Fruit fly (Drosophila melanogaster): ENCODE results near the gene CG6511.

Gene CG6511

dm6 chr3L:8725252-8725651 lies 4.1 kb downstream of the CG6511 start:
- TF ChIP-seq jim (GFP tag; optimal IDR thresholded peaks at IDR 0.05) = no peak
- TF ChIP-seq Vsx2 (GFP tag; optimal IDR thresholded peaks at IDR 0.05; ENCODE audit: partially characterized antibody) = no peak
- TF ChIP-seq Hr83 (GFP tag; optimal IDR thresholded peaks at IDR 0.05; ENCODE audit: poor library complexity, severe bottlenecking) = no peak
- TF ChIP-seq ey (GFP tag; optimal IDR thresholded peaks at IDR 0.05) = no peak
- TF ChIP-seq Dfd (GFP tag; optimal IDR thresholded peaks at IDR 0.05) = no peak
- no peak for TF ChIP-seq Jra (GFP tag; optimal IDR thresholded peaks at IDR 0.05)
- no peak for TF ChIP-seq br (GFP tag; optimal IDR thresholded peaks at IDR 0.05)
- TF ChIP-seq OdsH (GFP tag; optimal IDR thresholded peaks at IDR 0.05) = no peak
- no peak for TF ChIP-seq Mio (GFP tag; optimal IDR thresholded peaks at IDR 0.05)
- TF ChIP-seq lola (GFP tag; optimal IDR thresholded peaks at IDR 0.05) = no peak
- no peak for TF ChIP-seq CrebA (GFP tag; optimal IDR thresholded peaks at IDR 0.05; ENCODE audit: borderline replicate concordance)
- TF ChIP-seq CG32264 (GFP tag; optimal IDR thresholded peaks at IDR 0.05) = no peak
- no peak for TF ChIP-seq Sp1 (GFP tag; optimal IDR thresholded peaks at IDR 0.05)
- no peak for TF ChIP-seq Myc (optimal IDR thresholded peaks at IDR 0.05)
- TF ChIP-seq tai (GFP tag; optimal IDR thresholded peaks at IDR 0.05) = no peak
- no peak for TF ChIP-seq Hr78 (GFP tag; optimal IDR thresholded peaks at IDR 0.05)
- TF ChIP-seq dmrt93B (GFP tag; optimal IDR thresholded peaks at IDR 0.05) = no peak
- no peak for TF ChIP-seq Abd-B (GFP tag; optimal IDR thresholded peaks at IDR 0.05)
- TF ChIP-seq foxo (GFP tag; optimal IDR thresholded peaks at IDR 0.05) = no peak

- TF ChIP-seq foxo (GFP tag; optimal IDR thresholded peaks at IDR 0.05) (no peak), Hr83 (GFP tag; optimal IDR thresholded peaks at IDR 0.05; ENCODE audit: poor library complexity, severe bottlenecking) (no peak), brk (GFP tag; optimal IDR thresholded peaks at IDR 0.05) (no peak), Rel (GFP tag; optimal IDR thresholded peaks at IDR 0.05) (no peak), Rel (tag; optimal IDR thresholded peaks at IDR 0.05) (no peak), Dif (GFP tag; optimal IDR thresholded peaks at IDR 0.05; ENCODE audit: partially characterized antibody) (no peak), pan (optimal IDR thresholded peaks at IDR 0.05) (no peak), Mio (GFP tag; optimal IDR thresholded peaks at IDR 0.05) (no peak), CG9705 (GFP tag; optimal IDR thresholded peaks at IDR 0.05) (no peak), dmrt93B (GFP tag; optimal IDR thresholded peaks at IDR 0.05) (no peak), Dfd (GFP tag; optimal IDR thresholded peaks at IDR 0.05) (no peak), woc (GFP tag; optimal IDR thresholded peaks at IDR 0.05) (no peak), OdsH (GFP tag; optimal IDR thresholded peaks at IDR 0.05) (no peak)
Observed at dm6 chr3L:8725674-8726073, 4.5 kb downstream of the CG6511 start, which contains the start of gene CG43965. TSS of gene CG43965 (minus strand) at chr3L:8725774.

- no peak for TF ChIP-seq tai (GFP tag; optimal IDR thresholded peaks at IDR 0.05)
Observed at dm6 chr3L:8726317-8726841, 5.3 kb downstream of the CG6511 start, which contains the start of gene Cp18. TSS of gene Cp18 (plus strand) at chr3L:8726791.

dm6 chr3L:8728181-8728580 lies 7.1 kb downstream of the CG6511 start, which contains the start of gene Cp15:
TSS of gene Cp15 (plus strand) at chr3L:8728481.
- TF ChIP-seq brk (GFP tag; optimal IDR thresholded peaks at IDR 0.05) (no peak), rgr (GFP tag; optimal IDR thresholded peaks at IDR 0.05) (no peak), Mio (GFP tag; optimal IDR thresholded peaks at IDR 0.05) (no peak), tai (GFP tag; optimal IDR thresholded peaks at IDR 0.05) (no peak), Myc (optimal IDR thresholded peaks at IDR 0.05) (no peak), lola (GFP tag; optimal IDR thresholded peaks at IDR 0.05) (no peak), Dfd (GFP tag; optimal IDR thresholded peaks at IDR 0.05) (no peak), HLH106 (tag; optimal IDR thresholded peaks at IDR 0.05) (no peak), ey (GFP tag; optimal IDR thresholded peaks at IDR 0.05) (no peak), h (GFP tag; optimal IDR thresholded peaks at IDR 0.05) (no peak), Rel (GFP tag; optimal IDR thresholded peaks at IDR 0.05) (no peak), Rel (tag; optimal IDR thresholded peaks at IDR 0.05) (no peak), Abd-B (GFP tag; optimal IDR thresholded peaks at IDR 0.05) (no peak), Hr78 (GFP tag; optimal IDR thresholded peaks at IDR 0.05) (no peak), jim (GFP tag; optimal IDR thresholded peaks at IDR 0.05) (no peak), Hnf4 (GFP tag; optimal IDR thresholded peaks at IDR 0.05) (no peak)

- no peak for TF ChIP-seq Mio (GFP tag; optimal IDR thresholded peaks at IDR 0.05)
- TF ChIP-seq N (GFP tag; optimal IDR thresholded peaks at IDR 0.05) = no peak
- TF ChIP-seq Hr78 (GFP tag; optimal IDR thresholded peaks at IDR 0.05) = no peak
- TF ChIP-seq Hnf4 (GFP tag; optimal IDR thresholded peaks at IDR 0.05) = no peak
Observed at dm6 chr3L:8729565-8729964, 8.4 kb downstream of the CG6511 start, which contains the start of gene Cp19. TSS of gene Cp19 (plus strand) at chr3L:8729865.
